Worm (Caenorhabditis elegans) whole organism, L2 larva: Measurements from ENCODE around the gene nas-13.

Experiments used
- elt-3 ChIP-seq: sonication (generic microtip); optimal IDR thresholded peaks from 2 replicates; lab custom pipeline; 2017; ENCODE audit warnings: missing biosample characterization, missing genetic modification characterization
- lin-13 ChIP-seq: fragments of 150-350 bp; optimal IDR thresholded peaks from 2 replicates; lab custom pipeline; 2014; ENCODE audit warnings: missing biosample characterization, missing genetic modification reagents, missing genetic modification characterization
- mdl-1 ChIP-seq, 2 experiments: fragments of 150-350 bp in 1 of 2; sonication (generic microtip) in 1 of 2; optimal IDR thresholded peaks; 2 replicates each; lab custom pipeline; 2017; ENCODE audit warnings: missing biosample characterization in 2 of 2, missing genetic modification characterization in 2 of 2
- nhr-237 ChIP-seq: fragments of 150-350 bp; optimal IDR thresholded peaks from 2 replicates; lab custom pipeline; 2014; ENCODE audit warnings: missing biosample characterization, missing genetic modification characterization

DNA sequence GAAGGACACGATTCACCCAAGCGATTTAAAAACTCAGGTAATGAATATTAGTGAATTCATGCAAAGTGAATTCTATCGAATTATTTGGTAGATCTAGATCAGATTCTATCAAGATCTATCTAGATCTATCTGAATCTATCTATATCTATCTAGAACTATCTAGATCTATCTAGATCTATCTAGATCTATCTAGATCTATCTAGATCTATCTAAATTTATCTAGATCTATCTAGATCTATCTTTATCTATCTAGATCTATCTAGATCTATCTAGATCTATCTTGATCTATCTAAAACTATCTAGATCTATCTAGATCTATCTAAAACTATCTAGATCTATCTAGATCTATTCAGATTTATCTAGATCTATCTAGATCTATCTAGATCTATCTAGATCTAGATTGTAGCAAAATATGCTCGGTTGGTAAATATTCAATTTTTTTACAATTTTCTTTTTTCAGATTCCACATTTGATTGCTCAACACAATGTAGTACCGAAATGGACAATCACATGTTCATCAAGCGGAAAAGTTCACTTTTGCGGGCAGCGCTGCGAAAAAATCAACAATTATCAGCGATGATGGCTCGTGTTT, 42.0 kb upstream of the nas-13 start:
- TF ChIP-seq nhr-237 (tag; lab: Kevin White, UChicago), result no peak
- TF ChIP-seq lin-13 (GFP tag; lab: Kevin White, UChicago), result no peak
- TF ChIP-seq elt-3 (tag; lab: Kevin White, UChicago), result no peak
- TF ChIP-seq mdl-1 (tag; optimal IDR thresholded peaks at IDR 0.05; lab: Kevin White, UChicago), result no peak
